Fruit fly (Drosophila melanogaster) whole organism, pupa: Measurements from ENCODE around the gene CG10492.

ENCODE experiments used
- CG10348 ChIP-seq: fragments of 200-800 bp; sonication (Bioruptor generic); IDR thresholded peaks from 2 replicates; pipeline ENCODE4 v1.3.6; 2022; ENCODE audit warnings: missing biosample characterization, missing genetic modification characterization
- CG12605 ChIP-seq: fragments of 200-800 bp; sonication (Bioruptor generic); IDR thresholded peaks from 2 replicates; pipeline ENCODE4 v1.3.6; 2022; ENCODE audit warnings: missing biosample characterization, missing genetic modification characterization
- CG13204 ChIP-seq: fragments of 200-800 bp; sonication (Bioruptor generic); optimal IDR thresholded peaks from 2 replicates; lab custom pipeline; 2018; ENCODE audit warnings: missing biosample characterization, mild to moderate bottlenecking, missing genetic modification characterization, moderate library complexity
- CG14655 ChIP-seq: fragments of 200-800 bp; sonication (Bioruptor generic); optimal IDR thresholded peaks from 3 replicates; lab custom pipeline; 2017; ENCODE audit warnings: mild to moderate bottlenecking, missing biosample characterization, missing genetic modification reagents, missing genetic modification characterization
- CG15710 ChIP-seq: fragments of 200-800 bp; sonication (Bioruptor generic); optimal IDR thresholded peaks from 2 replicates; lab custom pipeline; 2018; ENCODE audit warnings: missing biosample characterization, mild to moderate bottlenecking, missing genetic modification characterization, moderate library complexity
- CG17806 ChIP-seq: fragments of 200-800 bp; sonication (Bioruptor generic); optimal IDR thresholded peaks from 2 replicates; lab custom pipeline; 2018; ENCODE audit warnings: missing biosample characterization, mild to moderate bottlenecking, missing genetic modification characterization, moderate library complexity
- CG32121 ChIP-seq: fragments of 200-800 bp; sonication (Bioruptor generic); IDR thresholded peaks from 2 replicates; pipeline ENCODE4 v1.3.6; 2022; ENCODE audit warnings: missing biosample characterization, missing genetic modification characterization
- CG34367 ChIP-seq: fragments of 200-800 bp; sonication (Bioruptor generic); optimal IDR thresholded peaks from 2 replicates; lab custom pipeline; 2018; ENCODE audit warnings: missing biosample characterization, mild to moderate bottlenecking, missing genetic modification characterization
- CG4496 ChIP-seq: fragments of 200-800 bp; sonication (Bioruptor generic); IDR thresholded peaks from 3 replicates; pipeline ENCODE4 v1.3.6; 2022; ENCODE audit warnings: missing biosample characterization, missing genetic modification characterization
- CG8159 ChIP-seq: fragments of 200-800 bp; sonication (Bioruptor generic); optimal IDR thresholded peaks from 3 replicates; lab custom pipeline; 2018; ENCODE audit warnings: missing biosample characterization, mild to moderate bottlenecking, missing genetic modification characterization, moderate library complexity
- CG8301 ChIP-seq: fragments of 200-800 bp; sonication (Bioruptor generic); optimal IDR thresholded peaks from 2 replicates; lab custom pipeline; 2018; ENCODE audit warnings: missing biosample characterization, mild to moderate bottlenecking, missing genetic modification characterization
- CG9948 ChIP-seq: fragments of 200-800 bp; sonication (Bioruptor generic); optimal IDR thresholded peaks from 2 replicates; lab custom pipeline; 2018; ENCODE audit warnings: missing biosample characterization, mild to moderate bottlenecking, missing genetic modification characterization, moderate library complexity
- D1 ChIP-seq: fragments of 200-800 bp; sonication (Bioruptor generic); optimal IDR thresholded peaks from 2 replicates; lab custom pipeline; 2018; ENCODE audit warnings: missing biosample characterization, mild to moderate bottlenecking, missing genetic modification characterization, moderate library complexity
- EcR ChIP-seq: fragments of 200-800 bp; sonication (Bioruptor generic); optimal IDR thresholded peaks from 3 replicates; lab custom pipeline; 2019; ENCODE audit warnings: missing biosample characterization, missing genetic modification characterization, mild to moderate bottlenecking, moderate library complexity, missing genetic modification reagents
- Ets98B ChIP-seq: fragments of 200-800 bp; sonication (Bioruptor generic); IDR thresholded peaks from 2 replicates; pipeline ENCODE4 v1.3.6; 2022; ENCODE audit warnings: missing biosample characterization, missing genetic modification characterization
- Pif1A ChIP-seq: fragments of 200-800 bp; sonication (Bioruptor generic); optimal IDR thresholded peaks from 3 replicates; lab custom pipeline; 2016; ENCODE audit warnings: missing biosample characterization, missing genetic modification characterization
- Pif1B ChIP-seq: fragments of 200-800 bp; sonication (Bioruptor generic); optimal IDR thresholded peaks from 3 replicates; lab custom pipeline; 2016; ENCODE audit warnings: missing biosample characterization, missing genetic modification characterization
- Snoo ChIP-seq: fragments of 200-800 bp; sonication (Bioruptor generic); optimal IDR thresholded peaks from 3 replicates; lab custom pipeline; 2017; ENCODE audit warnings: missing biosample characterization, mild to moderate bottlenecking, missing genetic modification characterization, inconsistent platforms
- fd96Ca ChIP-seq: fragments of 200-800 bp; sonication (Bioruptor generic); IDR thresholded peaks from 3 replicates; pipeline ENCODE4 v1.3.6; 2022; ENCODE audit warnings: missing biosample characterization, missing genetic modification characterization
- gl ChIP-seq: fragments of 200-800 bp; sonication (Bioruptor generic); optimal IDR thresholded peaks from 2 replicates; lab custom pipeline; 2018; ENCODE audit warnings: missing biosample characterization, mild to moderate bottlenecking, missing genetic modification characterization
- rn ChIP-seq: fragments of 200-800 bp; sonication (Bioruptor generic); IDR thresholded peaks from 2 replicates; pipeline ENCODE4 v1.3.6; 2022; ENCODE audit warnings: missing biosample characterization, missing genetic modification characterization

The CG10492 gene

DNA sequence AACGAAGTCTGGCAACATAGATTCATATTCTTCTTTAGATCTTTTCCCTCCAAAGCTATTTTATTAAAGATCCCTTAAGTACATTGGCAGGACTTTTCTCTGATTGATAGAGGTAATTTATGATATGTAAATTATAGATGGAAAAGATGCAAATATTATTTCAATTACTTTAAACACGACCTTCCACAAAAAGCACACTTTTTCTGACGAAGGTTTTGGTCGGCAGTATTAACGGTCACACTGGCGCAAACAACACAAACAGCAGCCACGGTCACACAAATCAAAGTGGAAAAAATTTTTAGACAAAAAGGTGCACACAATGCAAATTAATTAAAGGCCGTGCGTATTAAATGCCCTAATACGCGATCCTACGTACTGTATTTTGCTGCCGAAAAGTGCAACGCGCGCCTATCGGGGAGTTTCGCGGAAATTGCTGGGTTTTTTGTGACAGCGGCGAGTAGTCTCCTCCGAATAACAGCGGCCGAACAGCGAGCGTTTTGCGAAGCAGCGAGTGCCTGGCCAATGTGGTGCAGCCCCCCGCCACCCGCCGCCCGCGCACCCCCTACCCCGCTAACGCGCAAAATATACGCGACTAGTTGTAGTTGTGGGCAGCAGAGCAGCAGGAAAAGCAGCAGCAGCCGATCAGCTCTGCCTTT, at the start of gene CG10492:
Gene CG10492 (plus strand): TSS at position 219 of the 656 bp plus-strand sequence.
- TF ChIP-seq EcR (GFP tag; lab: Kevin White, UChicago) (no peak), CG4496 (GFP tag; lab: Robert Waterston, UW) (peak; percentile 31; the same call in 2 of the 3 replicates)

DNA sequence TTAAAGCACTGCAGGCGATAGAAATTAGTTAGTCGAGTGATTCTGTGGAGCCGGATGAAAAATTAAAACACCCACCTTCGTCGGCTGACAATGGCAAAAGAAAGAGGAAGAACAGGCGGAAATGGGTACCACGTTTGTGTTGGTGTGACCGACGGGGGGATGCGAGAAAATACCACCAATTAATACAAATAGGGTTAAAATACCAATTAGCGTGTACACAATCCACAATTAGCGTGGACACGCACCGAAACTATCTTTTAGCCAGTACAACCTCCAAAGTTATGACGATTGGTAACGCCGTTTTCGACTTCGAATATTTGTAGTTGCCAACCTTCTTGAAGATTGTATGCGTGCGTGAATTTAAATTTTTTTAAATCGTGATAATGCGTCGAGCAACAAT, 44.7 kb upstream of the CG10492 start, which contains the start of gene RpL30:
Gene RpL30 (minus strand): TSS at position 177 of the 400 bp plus-strand sequence.
- peak; percentile 63 for TF ChIP-seq Pif1B
- peak; percentile 83 for TF ChIP-seq CG4496 (GFP tag; lab: Robert Waterston, UW)
- TF ChIP-seq Ets98B (GFP tag; lab: Robert Waterston, UW) = peak; percentile 78
- peak; percentile 31 for TF ChIP-seq CG9948 (tag; lab: Kevin White, UChicago)
- TF ChIP-seq CG8159 = peak; percentile 66
- peak; percentile 71 for TF ChIP-seq Pif1A
- peak; percentile 60 for TF ChIP-seq CG15710 (tag; lab: Kevin White, UChicago)
- TF ChIP-seq CG10348 (GFP tag; lab: Robert Waterston, UW) = no peak
- peak; percentile 56 for TF ChIP-seq CG8301 (tag; lab: Kevin White, UChicago)
- TF ChIP-seq CG12605 (GFP tag; lab: Robert Waterston, UW) = peak; percentile 91
- TF ChIP-seq CG14655 (GFP tag; lab: Kevin White, UChicago) = peak; percentile 51
- TF ChIP-seq gl (tag; lab: Kevin White, UChicago) = peak; percentile 76
- TF ChIP-seq Snoo (tag; lab: Kevin White, UChicago) = peak; percentile 90
- no peak; the same call in 2 of the 3 replicates for TF ChIP-seq fd96Ca
- peak; percentile 79 for TF ChIP-seq CG34367 (tag; lab: Kevin White, UChicago)
- TF ChIP-seq CG17806 = peak; percentile 44
- no peak for TF ChIP-seq D1 (tag; lab: Kevin White, UChicago)
- peak; percentile 40; the same call in 1 of the 2 replicates for TF ChIP-seq rn
- TF ChIP-seq EcR (GFP tag; lab: Kevin White, UChicago) = peak; percentile 31
- peak; percentile 60; the same call in 1 of the 2 replicates for TF ChIP-seq CG32121 (GFP tag; lab: Robert Waterston, UW)
- peak; percentile 79 for TF ChIP-seq CG13204 (GFP tag; lab: Kevin White, UChicago)

DNA sequence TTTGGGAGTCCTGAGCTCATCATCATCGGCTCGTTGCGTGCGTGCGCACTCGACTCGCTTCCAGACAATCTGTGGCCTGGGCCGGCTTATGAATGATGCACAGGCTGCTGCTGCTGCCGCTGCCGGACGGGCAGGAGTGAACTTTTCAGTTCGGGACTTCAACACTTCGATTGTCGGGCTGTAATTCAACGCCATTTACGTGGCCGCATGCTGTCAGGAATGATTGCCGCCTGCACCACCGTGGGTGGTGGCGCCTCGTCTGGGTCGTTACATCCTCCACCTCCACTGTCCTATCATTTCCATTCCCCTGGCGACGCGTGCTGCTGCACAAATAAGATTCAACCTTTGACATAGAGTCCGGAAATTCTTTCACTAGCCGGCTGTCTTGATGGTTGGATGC, 43.8 kb upstream of the CG10492 start:
- no peak for TF ChIP-seq CG14655 (GFP tag; lab: Kevin White, UChicago)
- no peak for TF ChIP-seq CG12605 (GFP tag; lab: Robert Waterston, UW)
- TF ChIP-seq CG9948 (tag; lab: Kevin White, UChicago) = no peak
- no peak for TF ChIP-seq Pif1B
- no peak for TF ChIP-seq CG32121 (GFP tag; lab: Robert Waterston, UW)
- TF ChIP-seq CG8301 (tag; lab: Kevin White, UChicago) = no peak
- no peak for TF ChIP-seq Ets98B (GFP tag; lab: Robert Waterston, UW)

DNA sequence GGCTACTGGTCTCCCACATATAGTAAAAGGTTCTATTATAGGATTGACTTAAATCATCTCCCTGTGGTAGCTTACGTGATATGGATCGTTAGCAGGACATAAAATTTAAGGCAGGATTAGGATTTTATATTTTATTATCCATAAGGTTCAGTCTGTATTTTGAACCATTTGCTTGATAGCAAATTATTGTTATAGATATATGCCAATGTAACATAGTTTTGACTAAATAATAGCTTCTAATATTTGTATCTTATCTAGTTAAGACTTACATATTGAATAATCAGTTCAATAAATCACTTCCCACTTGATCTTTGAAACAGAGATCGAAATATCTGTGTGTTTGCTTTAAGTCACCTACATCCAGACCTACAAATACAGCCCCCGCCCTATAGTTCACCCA, 43.3 kb upstream of the CG10492 start, which contains the start of gene robl37BC:
Gene robl37BC (plus strand): TSS at position 301 of the 400 bp plus-strand sequence.
- TF ChIP-seq D1 (tag; lab: Kevin White, UChicago) = no peak
- TF ChIP-seq fd96Ca = no peak
- no peak for TF ChIP-seq CG9948 (tag; lab: Kevin White, UChicago)
- TF ChIP-seq Pif1A = no peak
- no peak for TF ChIP-seq CG12605 (GFP tag; lab: Robert Waterston, UW)
- no peak for TF ChIP-seq CG8159
- no peak for TF ChIP-seq gl (tag; lab: Kevin White, UChicago)
- TF ChIP-seq CG34367 (tag; lab: Kevin White, UChicago) = no peak
- TF ChIP-seq CG32121 (GFP tag; lab: Robert Waterston, UW) = no peak
- no peak for TF ChIP-seq Pif1B
- TF ChIP-seq Snoo (tag; lab: Kevin White, UChicago) = no peak
- TF ChIP-seq CG13204 (GFP tag; lab: Kevin White, UChicago) = no peak
- no peak for TF ChIP-seq CG10348 (GFP tag; lab: Robert Waterston, UW)
- TF ChIP-seq rn = no peak
- no peak for TF ChIP-seq CG17806
- no peak for TF ChIP-seq EcR (GFP tag; lab: Kevin White, UChicago)

DNA sequence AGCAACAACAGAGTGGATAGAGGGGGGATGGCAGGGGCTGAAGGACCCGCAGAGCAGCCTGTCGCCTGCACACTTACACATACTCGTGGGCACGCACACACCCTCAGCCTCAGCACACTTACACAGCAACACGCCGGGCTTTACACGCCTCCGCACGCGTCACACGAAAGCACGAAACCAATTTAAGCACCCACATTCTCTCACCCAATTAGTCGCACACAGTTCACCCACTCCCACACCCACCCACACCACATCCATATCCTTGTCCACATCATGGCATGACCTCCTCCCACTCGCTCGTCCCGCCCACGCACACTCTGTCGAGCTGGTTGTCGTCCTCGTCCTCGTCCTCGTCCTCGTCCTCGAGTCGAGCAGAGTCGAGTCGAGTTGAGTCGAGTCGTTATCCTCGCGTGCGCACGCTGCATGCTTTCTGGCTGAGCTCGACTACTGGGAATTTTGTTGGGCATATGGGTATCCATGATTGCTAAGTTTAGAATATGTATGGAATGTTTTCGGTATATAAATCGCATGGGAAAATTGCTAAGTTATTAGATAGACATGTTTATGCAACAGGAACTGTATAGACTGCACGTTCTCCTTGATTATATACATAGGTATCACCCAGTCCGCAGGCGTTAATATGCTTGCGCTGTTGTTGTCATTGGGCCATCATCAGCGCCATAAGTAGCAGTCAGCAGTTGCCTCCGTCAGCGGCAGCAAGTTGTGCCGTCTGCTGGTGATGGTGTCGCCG, 41.8 kb upstream of the CG10492 start:
- peak; percentile 76 for TF ChIP-seq CG32121 (GFP tag; lab: Robert Waterston, UW)
- TF ChIP-seq Pif1B = peak; percentile 42
- TF ChIP-seq EcR (GFP tag; lab: Kevin White, UChicago) = no peak
- peak; percentile 67; the same call in 2 of the 3 replicates for TF ChIP-seq CG4496 (GFP tag; lab: Robert Waterston, UW)
- TF ChIP-seq CG12605 (GFP tag; lab: Robert Waterston, UW) = peak; percentile 54; the same call in 1 of the 2 replicates
- peak; percentile 62; the same call in 1 of the 2 replicates for TF ChIP-seq Ets98B (GFP tag; lab: Robert Waterston, UW)
- TF ChIP-seq CG17806 = peak; percentile 74
- peak; percentile 76 for TF ChIP-seq Pif1A
- peak; percentile 69 for TF ChIP-seq CG14655 (GFP tag; lab: Kevin White, UChicago)
- TF ChIP-seq CG15710 (tag; lab: Kevin White, UChicago) = peak; percentile 76
- TF ChIP-seq gl (tag; lab: Kevin White, UChicago) = peak; percentile 46
- peak; percentile 32; the same call in 1 of the 2 replicates for TF ChIP-seq CG10348 (GFP tag; lab: Robert Waterston, UW)
- TF ChIP-seq rn = 0 out of 2 replicates have a peak, but pooled peaks have one; percentile 34
- peak; percentile 75 for TF ChIP-seq CG34367 (tag; lab: Kevin White, UChicago)
- TF ChIP-seq fd96Ca = peak; percentile 81
- TF ChIP-seq CG13204 (GFP tag; lab: Kevin White, UChicago) = peak; percentile 61
- TF ChIP-seq CG8159 = peak; percentile 80
- TF ChIP-seq CG8301 (tag; lab: Kevin White, UChicago) = peak; percentile 61
- peak; percentile 48 for TF ChIP-seq Snoo (tag; lab: Kevin White, UChicago)
- peak; percentile 66 for TF ChIP-seq CG9948 (tag; lab: Kevin White, UChicago)
- no peak for TF ChIP-seq D1 (tag; lab: Kevin White, UChicago)
- TF ChIP-seq, all 21 proteins: peak for 19
